Worm (Caenorhabditis elegans) whole organism, young adult: ENCODE measurements around the gene F56A8.5.

Experiments
- F57C9.4 ChIP-seq: sonication (generic microtip); optimal IDR thresholded peaks from 2 replicates; lab custom pipeline; 2017; ENCODE audit warnings: mild to moderate bottlenecking, missing genetic modification characterization, missing compliant biosample characterization
- K11D2.4 ChIP-seq: fragments of 200-800 bp; sonication (Bioruptor generic); IDR thresholded peaks from 2 replicates; pipeline ENCODE4 v1.3.6; 2022; ENCODE audit warnings: missing genetic modification reagents, missing genetic modification characterization, missing compliant biosample characterization
- Y67H2A.10 ChIP-seq: fragments of 200-800 bp; sonication (Bioruptor generic); conservative IDR thresholded peaks from 2 replicates; pipeline ENCODE4 v1.3.6; 2022; ENCODE audit warnings: missing genetic modification reagents, missing genetic modification characterization, missing compliant biosample characterization
- dpff-1 ChIP-seq: sonication (generic microtip); optimal IDR thresholded peaks from 2 replicates; lab custom pipeline; 2017; ENCODE audit warnings: mild to moderate bottlenecking, missing genetic modification characterization, missing compliant biosample characterization
- ekl-4 ChIP-seq: fragments of 200-800 bp; sonication (Bioruptor generic); IDR thresholded peaks from 2 replicates; pipeline ENCODE4 v1.3.6; 2022; ENCODE audit warnings: missing genetic modification reagents, missing genetic modification characterization, missing compliant biosample characterization
- hlh-12 ChIP-seq: sonication (generic microtip); optimal IDR thresholded peaks from 2 replicates; lab custom pipeline; 2016; ENCODE audit warnings: missing genetic modification characterization, missing compliant biosample characterization
- hmg-20 ChIP-seq: fragments of 200-800 bp; sonication (Bioruptor generic); IDR thresholded peaks from 2 replicates; pipeline ENCODE4 v1.3.6; 2022; ENCODE audit warnings: missing genetic modification reagents, missing genetic modification characterization, missing compliant biosample characterization
- lin-54 ChIP-seq: fragments of 200-800 bp; sonication (Bioruptor generic); optimal IDR thresholded peaks from 2 replicates; lab custom pipeline; 2018; ENCODE audit warnings: mild to moderate bottlenecking, missing genetic modification characterization, missing compliant biosample characterization
- madf-6 ChIP-seq: fragments of 200-800 bp; sonication (Bioruptor generic); IDR thresholded peaks from 2 replicates; pipeline ENCODE4 v1.3.6; 2022; ENCODE audit warnings: missing genetic modification reagents, missing genetic modification characterization, missing compliant biosample characterization
- rec-8 ChIP-seq, 2 experiments: sonication (generic microtip); optimal IDR thresholded peaks; 2 replicates each; lab custom pipeline; 2016; ENCODE audit warnings: mild to moderate bottlenecking in 2 of 2, missing genetic modification characterization in 2 of 2, missing genetic modification reagents in 2 of 2, missing genotype in 2 of 2, missing biosample characterization in 1 of 2, missing compliant biosample characterization in 1 of 2, moderate library complexity in 1 of 2

DNA sequence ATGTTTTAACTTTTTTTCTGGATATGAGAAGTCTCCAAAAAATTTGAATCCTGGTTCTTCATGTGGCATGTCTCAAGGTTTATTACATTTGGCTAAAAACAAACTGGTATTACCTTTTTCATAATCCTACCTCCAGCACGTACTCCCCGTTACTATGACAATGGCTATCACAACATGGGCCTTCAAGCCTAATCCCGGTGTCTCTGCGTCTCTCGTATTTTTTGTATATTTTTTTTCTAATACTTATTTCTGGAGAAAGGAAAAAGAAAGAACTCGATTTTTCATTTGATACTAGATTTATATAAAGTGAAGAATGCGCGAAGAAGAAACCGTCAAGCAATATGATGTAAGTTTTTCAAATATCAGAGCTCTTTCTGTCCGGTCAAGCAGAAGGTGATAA lies 19.4 kb upstream of the F56A8.5 start, which contains the start of gene anoh-1:
- TF ChIP-seq hmg-20, result no peak
- no peak for TF ChIP-seq ekl-4
- TF ChIP-seq K11D2.4, result no peak
- TF ChIP-seq dpff-1 (tag; lab: Kevin White, UChicago), result no peak
- no peak for TF ChIP-seq hlh-12 (tag; lab: Kevin White, UChicago)
- TF ChIP-seq lin-54, result no peak
- TF ChIP-seq F57C9.4 (tag; lab: Kevin White, UChicago), result no peak
- no peak for TF ChIP-seq rec-8 (tag; optimal IDR thresholded peaks at IDR 0.05; lab: Kevin White, UChicago)
- no peak for TF ChIP-seq Y67H2A.10
- TF ChIP-seq madf-6 (GFP tag; lab: Robert Waterston, UW), result no peak
